Worm (Caenorhabditis elegans) whole organism, L2 larva: ENCODE data around the gene hlh-30.

Experiments used
- C34F6.9 ChIP-seq: fragments of 150-350 bp; optimal IDR thresholded peaks from 2 replicates; lab custom pipeline; 2014; ENCODE audit warnings: missing biosample characterization, missing genetic modification characterization
- F13H6.1 ChIP-seq: sonication (generic microtip); optimal IDR thresholded peaks from 2 replicates; lab custom pipeline; 2016; ENCODE audit warnings: missing genetic modification characterization, missing compliant biosample characterization
- ZK546.5 ChIP-seq: sonication (generic microtip); optimal IDR thresholded peaks from 2 replicates; lab custom pipeline; 2017; ENCODE audit warnings: missing biosample characterization, missing genetic modification characterization
- aly-2 ChIP-seq: fragments of 150-350 bp; optimal IDR thresholded peaks from 2 replicates; lab custom pipeline; 2014; ENCODE audit warnings: missing biosample characterization, missing genetic modification characterization
- ama-1 ChIP-seq: fragments of 150-350 bp; optimal IDR thresholded peaks from 2 replicates; lab custom pipeline; 2018; ENCODE audit warnings: inconsistent platforms
- ceh-82 ChIP-seq: fragments of 150-350 bp; optimal IDR thresholded peaks from 2 replicates; lab custom pipeline; 2014; ENCODE audit warnings: missing biosample characterization, missing genetic modification characterization
- crh-2 ChIP-seq: sonication (generic microtip); optimal IDR thresholded peaks from 2 replicates; lab custom pipeline; 2017; ENCODE audit warnings: missing biosample characterization, missing genetic modification characterization
- dmd-4 ChIP-seq: sonication (generic microtip); optimal IDR thresholded peaks from 2 replicates; lab custom pipeline; 2017; ENCODE audit warnings: missing biosample characterization, missing genetic modification characterization
- egl-27 ChIP-seq: sonication (generic microtip); optimal IDR thresholded peaks from 3 replicates; lab custom pipeline; 2017; ENCODE audit warnings: missing biosample characterization, missing genetic modification reagents, missing genetic modification characterization
- elt-1 ChIP-seq: fragments of 150-350 bp; optimal IDR thresholded peaks from 2 replicates; lab custom pipeline; 2014; ENCODE audit warnings: missing biosample characterization, missing genetic modification characterization
- fos-1 ChIP-seq: fragments of 150-350 bp; optimal IDR thresholded peaks from 2 replicates; lab custom pipeline; 2014; ENCODE audit warnings: missing biosample characterization, missing genetic modification characterization
- gmeb-1 ChIP-seq: fragments of 150-350 bp; optimal IDR thresholded peaks from 2 replicates; lab custom pipeline; 2014; ENCODE audit warnings: missing biosample characterization, missing genetic modification characterization
- lin-11 ChIP-seq: fragments of 150-350 bp; sonication (generic microtip); optimal IDR thresholded peaks from 2 replicates; lab custom pipeline; 2014; ENCODE audit warnings: missing biosample characterization, missing genetic modification characterization, inconsistent platforms, mixed read lengths
- lin-13 ChIP-seq: fragments of 150-350 bp; optimal IDR thresholded peaks from 2 replicates; lab custom pipeline; 2014; ENCODE audit warnings: missing biosample characterization, missing genetic modification reagents, missing genetic modification characterization
- lin-39 ChIP-seq: fragments of 150-350 bp; optimal IDR thresholded peaks from 2 replicates; lab custom pipeline; 2014; ENCODE audit warnings: missing biosample characterization, missing genetic modification reagents, missing genetic modification characterization
- lsy-2 ChIP-seq, 2 experiments: fragments of 150-350 bp in 1 of 2; sonication (generic microtip) in 1 of 2; optimal IDR thresholded peaks; 2 replicates each; lab custom pipeline; 2014 to 2017; ENCODE audit warnings: missing biosample characterization in 2 of 2, missing genetic modification characterization in 2 of 2
- mab-5 ChIP-seq: fragments of 150-350 bp; optimal IDR thresholded peaks from 2 replicates; lab custom pipeline; 2014; ENCODE audit warnings: missing biosample characterization, missing genetic modification characterization
- mbf-1 ChIP-seq: sonication (generic microtip); optimal IDR thresholded peaks from 2 replicates; lab custom pipeline; 2017; ENCODE audit warnings: missing biosample characterization, missing genetic modification characterization
- mdl-1 ChIP-seq, 2 experiments: fragments of 150-350 bp in 1 of 2; sonication (generic microtip) in 1 of 2; optimal IDR thresholded peaks; 2 replicates each; lab custom pipeline; 2017; ENCODE audit warnings: missing biosample characterization in 2 of 2, missing genetic modification characterization in 2 of 2
- nhr-10 ChIP-seq: sonication (generic microtip); optimal IDR thresholded peaks from 2 replicates; lab custom pipeline; 2017; ENCODE audit warnings: missing biosample characterization, missing genetic modification characterization
- nhr-12 ChIP-seq: fragments of 150-350 bp; optimal IDR thresholded peaks from 2 replicates; lab custom pipeline; 2014; ENCODE audit warnings: missing biosample characterization, missing genetic modification characterization
- nhr-21 ChIP-seq: fragments of 150-350 bp; optimal IDR thresholded peaks from 2 replicates; lab custom pipeline; 2014; ENCODE audit warnings: missing biosample characterization, missing genetic modification characterization
- nhr-23 ChIP-seq: fragments of 150-350 bp; optimal IDR thresholded peaks from 2 replicates; lab custom pipeline; 2014; ENCODE audit warnings: missing biosample characterization, missing genetic modification reagents, missing genetic modification characterization
- nhr-25 ChIP-seq: fragments of 150-350 bp; sonication (generic microtip); optimal IDR thresholded peaks from 3 replicates; lab custom pipeline; 2014; ENCODE audit warnings: missing biosample characterization, missing genetic modification characterization
- nhr-77 ChIP-seq: fragments of 150-350 bp; optimal IDR thresholded peaks from 2 replicates; lab custom pipeline; 2014; ENCODE audit warnings: missing biosample characterization, missing genetic modification characterization
- peb-1 ChIP-seq: fragments of 150-350 bp; optimal IDR thresholded peaks from 2 replicates; lab custom pipeline; 2014; ENCODE audit warnings: missing biosample characterization, missing genetic modification characterization
- sem-4 ChIP-seq: fragments of 150-350 bp; optimal IDR thresholded peaks from 2 replicates; lab custom pipeline; 2014; ENCODE audit warnings: missing biosample characterization, missing genetic modification reagents, missing genetic modification characterization
- sma-3 ChIP-seq: sonication (generic microtip); optimal IDR thresholded peaks from 2 replicates; lab custom pipeline; 2016; ENCODE audit warnings: missing genetic modification reagents, missing genetic modification characterization, missing compliant biosample characterization
- snpc-4 ChIP-seq: fragments of 150-350 bp; optimal IDR thresholded peaks from 2 replicates; lab custom pipeline; 2014; ENCODE audit warnings: missing biosample characterization, missing genetic modification characterization
- unc-39 ChIP-seq: fragments of 150-350 bp; optimal IDR thresholded peaks from 2 replicates; lab custom pipeline; 2014; ENCODE audit warnings: missing biosample characterization, missing genetic modification characterization
- unc-55 ChIP-seq: fragments of 150-350 bp; sonication (generic microtip); optimal IDR thresholded peaks from 3 replicates; lab custom pipeline; 2014; ENCODE audit warnings: missing biosample characterization, missing genetic modification reagents, missing genetic modification characterization
- unc-62 ChIP-seq: fragments of 150-350 bp; optimal IDR thresholded peaks from 2 replicates; lab custom pipeline; 2014; ENCODE audit warnings: missing biosample characterization, missing genetic modification reagents, missing genetic modification characterization
- zag-1 ChIP-seq: fragments of 150-350 bp; optimal IDR thresholded peaks from 2 replicates; lab custom pipeline; 2014; ENCODE audit warnings: missing biosample characterization, missing genetic modification characterization
- ztf-11 ChIP-seq: sonication (generic microtip); optimal IDR thresholded peaks from 2 replicates; lab custom pipeline; 2017; ENCODE audit warnings: missing biosample characterization, missing genetic modification characterization

The hlh-30 gene

DNA sequence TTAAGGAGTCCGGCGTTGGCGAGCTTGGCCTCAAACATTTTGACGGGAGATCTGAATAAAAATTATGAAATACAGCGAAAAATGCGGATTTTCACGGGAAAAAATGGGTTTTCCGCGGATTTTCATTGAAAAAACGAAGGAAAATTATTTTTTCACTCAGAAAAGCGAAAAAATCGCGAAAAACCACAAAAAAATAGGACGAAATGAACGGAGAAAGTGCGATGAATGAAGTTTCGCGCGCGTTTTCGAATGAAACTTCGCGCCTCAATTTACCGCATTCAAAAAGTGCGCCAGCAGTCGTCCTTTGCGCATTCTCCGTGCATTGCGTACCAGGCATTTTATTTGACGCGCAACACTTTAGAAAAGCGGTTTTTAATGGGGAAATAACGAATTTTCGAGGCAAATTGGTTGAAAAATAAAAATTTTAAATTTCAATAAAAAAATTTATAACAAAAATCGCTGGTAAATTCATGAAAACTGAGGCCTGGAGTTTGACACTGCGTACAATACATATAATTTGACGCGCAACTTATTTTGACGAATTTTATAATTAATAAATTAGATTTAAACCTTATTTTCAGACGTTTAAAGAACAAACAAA, 14.7 kb upstream of the hlh-30 start, which contains the start of gene pcn-1 (continued):
- peak; percentile 34 for TF ChIP-seq nhr-12 (tag; lab: Kevin White, UChicago)
- TF ChIP-seq egl-27 (tag; lab: Kevin White, UChicago) = peak; percentile 90
- no peak for TF ChIP-seq peb-1 (tag; lab: Kevin White, UChicago)
- TF ChIP-seq snpc-4 (tag; lab: Kevin White, UChicago) = peak; percentile 70

DNA sequence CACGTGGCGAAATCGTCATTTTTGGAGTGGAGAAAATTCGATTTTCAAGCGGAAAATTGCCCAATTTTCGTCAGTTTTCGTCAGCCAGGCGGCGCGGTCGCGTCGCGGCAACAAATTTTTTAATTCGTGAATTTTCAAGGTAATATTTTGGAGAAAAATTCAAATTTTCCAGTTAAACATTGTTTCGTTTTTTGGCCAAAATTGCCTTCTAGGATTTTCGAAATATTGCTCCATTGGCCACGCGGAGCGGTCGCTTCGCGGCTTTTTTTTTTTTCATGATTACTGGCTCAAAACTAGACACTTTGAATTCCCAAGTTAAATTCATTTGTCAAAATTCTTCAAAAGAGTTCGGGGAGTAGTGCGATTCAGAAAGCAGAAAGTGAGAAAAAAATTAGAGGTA, 12.9 kb upstream of the hlh-30 start:
- TF ChIP-seq mbf-1 (tag; lab: Kevin White, UChicago) = no peak
- no peak for TF ChIP-seq lin-13 (GFP tag; lab: Kevin White, UChicago)
- no peak for TF ChIP-seq fos-1 (tag; lab: Kevin White, UChicago)
- no peak for TF ChIP-seq crh-2
- TF ChIP-seq lin-11 (tag; lab: Kevin White, UChicago) = no peak
- TF ChIP-seq ama-1 (lab: Kevin White, UChicago) = no peak
- TF ChIP-seq ztf-11 (tag; lab: Kevin White, UChicago) = no peak
- TF ChIP-seq C34F6.9 (tag; lab: Kevin White, UChicago) = no peak
- no peak for TF ChIP-seq nhr-77
- no peak for TF ChIP-seq elt-1
- no peak for TF ChIP-seq sem-4 (tag; lab: Kevin White, UChicago)
- TF ChIP-seq unc-62 (GFP tag; lab: Kevin White, UChicago) = no peak
- TF ChIP-seq ZK546.5 = no peak
- TF ChIP-seq egl-27 (tag; lab: Kevin White, UChicago) = no peak
- TF ChIP-seq, all 48 proteins: peak for 0

DNA sequence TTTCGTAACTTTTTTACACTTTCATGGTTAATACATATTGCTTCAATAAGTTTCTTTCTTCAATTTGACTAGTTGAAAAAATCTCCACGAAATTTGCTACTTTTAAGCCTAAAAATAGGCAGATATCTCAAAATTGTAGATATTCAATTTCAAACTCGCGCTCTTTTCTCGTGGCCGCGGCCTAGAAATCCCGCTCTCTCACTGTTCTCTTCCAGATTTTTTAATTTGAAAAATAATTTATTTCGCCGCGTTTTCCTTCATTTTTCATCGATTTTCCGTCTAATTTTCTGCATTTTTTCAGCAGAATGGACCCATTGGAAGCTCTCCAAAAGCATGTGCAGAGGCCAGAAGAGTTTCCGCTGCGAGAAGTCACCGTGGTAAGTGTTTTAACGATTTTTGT, 7.5 kb upstream of the hlh-30 start, which contains the start of gene cdc-73:
Gene cdc-73 (plus strand): TSS at position 302 of the 400 bp plus-strand sequence.
- no peak for TF ChIP-seq unc-39 (tag; lab: Kevin White, UChicago)
- TF ChIP-seq peb-1 (tag; lab: Kevin White, UChicago) = no peak
- TF ChIP-seq mbf-1 (tag; lab: Kevin White, UChicago) = no peak
- no peak for TF ChIP-seq lin-11 (tag; lab: Kevin White, UChicago)
- TF ChIP-seq dmd-4 (tag; lab: Kevin White, UChicago) = no peak
- no peak for TF ChIP-seq fos-1 (tag; lab: Kevin White, UChicago)
- peak; percentile 20 for TF ChIP-seq F13H6.1 (tag; lab: Kevin White, UChicago)
- TF ChIP-seq unc-55 (GFP tag; lab: Kevin White, UChicago) = peak; percentile 58
- TF ChIP-seq C34F6.9 (tag; lab: Kevin White, UChicago) = peak; percentile 37
- no peak for TF ChIP-seq ama-1 (lab: Kevin White, UChicago)
- TF ChIP-seq lsy-2 (tag; optimal IDR thresholded peaks at IDR 0.05; lab: Kevin White, UChicago) = peak; percentile 6 to 63
- TF ChIP-seq sma-3 (GFP tag; lab: Kevin White, UChicago) = peak; percentile 22
- no peak for TF ChIP-seq crh-2
- peak; percentile 17 for TF ChIP-seq mab-5
- peak; percentile 89 for TF ChIP-seq gmeb-1 (tag; lab: Kevin White, UChicago)
- no peak for TF ChIP-seq unc-62 (GFP tag; lab: Kevin White, UChicago)
- no peak for TF ChIP-seq lin-39
- peak; percentile 5 for TF ChIP-seq snpc-4 (tag; lab: Kevin White, UChicago)
- no peak for TF ChIP-seq nhr-10 (tag; lab: Kevin White, UChicago)

DNA sequence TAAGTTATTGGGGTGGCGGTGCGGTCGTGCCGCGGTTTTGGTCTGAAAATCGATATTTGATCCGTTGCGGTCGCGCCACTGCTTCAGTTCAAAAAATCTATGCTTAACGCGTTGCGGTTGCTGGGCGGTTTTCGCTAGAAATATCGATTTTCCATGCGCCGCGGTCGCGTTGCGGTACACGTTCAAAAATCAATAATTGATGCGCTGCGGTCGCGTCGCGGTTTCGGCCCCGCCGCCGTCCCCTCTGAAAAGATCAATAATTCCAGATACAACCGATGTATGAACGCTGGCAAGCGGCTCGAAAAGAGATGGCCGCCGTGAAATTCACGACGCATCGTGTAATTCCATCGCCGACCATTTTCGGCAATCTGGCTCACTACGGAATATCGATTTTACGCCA, 6.3 kb upstream of the hlh-30 start:
- TF ChIP-seq unc-62 (GFP tag; lab: Kevin White, UChicago) = no peak
- TF ChIP-seq mbf-1 (tag; lab: Kevin White, UChicago) = no peak
- TF ChIP-seq zag-1 (tag; lab: Kevin White, UChicago) = no peak
- TF ChIP-seq fos-1 (tag; lab: Kevin White, UChicago) = no peak
- no peak for TF ChIP-seq ceh-82
- no peak for TF ChIP-seq gmeb-1 (tag; lab: Kevin White, UChicago)
- no peak for TF ChIP-seq nhr-23 (tag; lab: Kevin White, UChicago)
- no peak for TF ChIP-seq egl-27 (tag; lab: Kevin White, UChicago)
- no peak for TF ChIP-seq nhr-21 (tag; lab: Kevin White, UChicago)
- no peak for TF ChIP-seq dmd-4 (tag; lab: Kevin White, UChicago)
- no peak for TF ChIP-seq unc-39 (tag; lab: Kevin White, UChicago)
- no peak for TF ChIP-seq nhr-25 (tag; lab: Kevin White, UChicago)

DNA sequence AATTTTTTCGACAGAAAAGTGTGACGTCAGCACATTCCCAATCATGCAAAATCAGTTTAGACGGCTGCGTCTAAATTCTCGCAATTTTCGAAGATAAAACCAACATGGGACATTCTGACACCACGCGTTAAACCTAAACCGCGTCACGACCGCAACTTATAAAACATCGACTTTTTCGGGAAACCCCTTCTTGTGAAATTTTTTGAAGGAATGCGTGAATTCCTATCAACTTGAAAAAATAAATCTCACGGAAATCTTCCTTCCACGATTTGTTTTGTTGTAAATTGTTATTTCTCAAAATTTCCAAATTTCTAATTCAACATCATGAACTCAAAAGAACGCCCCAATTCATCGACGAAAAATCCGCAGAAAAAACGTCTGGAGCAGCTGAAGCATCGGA, 5.2 kb upstream of the hlh-30 start, which contains the start of gene F35F11.2:
Gene F35F11.2 (plus strand): TSS at position 301 of the 400 bp plus-strand sequence.
- TF ChIP-seq gmeb-1 (tag; lab: Kevin White, UChicago) (no peak), mdl-1 (tag; optimal IDR thresholded peaks at IDR 0.05; lab: Kevin White, UChicago) (no peak), aly-2 (tag; lab: Kevin White, UChicago) (no peak)
